Fruit fly (Drosophila melanogaster) whole organism, adult: ENCODE results near the gene CG42375.
A peak's percentile ranks its signal among the peaks of the same experiment; 100 is the strongest.

Source experiments
- CG11617 ChIP-seq: fragments of 200-800 bp; sonication (Bioruptor generic); optimal IDR thresholded peaks from 2 replicates; lab custom pipeline; 2017; ENCODE audit warnings: mild to moderate bottlenecking, missing biosample characterization, missing genetic modification reagents, missing genetic modification characterization
- CG12768 ChIP-seq: fragments of 200-800 bp; sonication (Bioruptor generic); optimal IDR thresholded peaks from 2 replicates; lab custom pipeline; 2017; ENCODE audit warnings: missing biosample characterization, missing genetic modification characterization, mild to moderate bottlenecking, moderate library complexity, missing genetic modification reagents
- CG14711 ChIP-seq: fragments of 200-800 bp; sonication (Bioruptor generic); optimal IDR thresholded peaks from 2 replicates; lab custom pipeline; 2018; ENCODE audit warnings: missing biosample characterization, mild to moderate bottlenecking, missing genetic modification characterization, moderate library complexity
- CG1620 ChIP-seq: fragments of 200-800 bp; sonication (Bioruptor generic); optimal IDR thresholded peaks from 2 replicates; lab custom pipeline; 2016; ENCODE audit warnings: missing biosample characterization, missing genetic modification characterization
- CG33017 ChIP-seq: fragments of 200-800 bp; sonication (Bioruptor generic); optimal IDR thresholded peaks from 2 replicates; lab custom pipeline; 2018; ENCODE audit warnings: missing biosample characterization, mild to moderate bottlenecking, missing genetic modification characterization, moderate library complexity
- CG5204 ChIP-seq: fragments of 200-800 bp; sonication (Bioruptor generic); optimal IDR thresholded peaks from 2 replicates; lab custom pipeline; 2016; ENCODE audit warnings: missing biosample characterization, missing genetic modification characterization
- CG7045 ChIP-seq: fragments of 200-800 bp; sonication (Bioruptor generic); optimal IDR thresholded peaks from 2 replicates; lab custom pipeline; 2017; ENCODE audit warnings: missing biosample characterization, mild to moderate bottlenecking, missing genetic modification characterization
- CG7101 ChIP-seq: fragments of 200-800 bp; sonication (Bioruptor generic); optimal IDR thresholded peaks from 2 replicates; lab custom pipeline; 2018; ENCODE audit warnings: missing biosample characterization, mild to moderate bottlenecking, missing genetic modification characterization, moderate library complexity
- Clk ChIP-seq: fragments of 200-800 bp; sonication (Bioruptor generic); optimal IDR thresholded peaks from 2 replicates; lab custom pipeline; 2017; ENCODE audit warnings: missing biosample characterization, missing genetic modification characterization
- Crg-1 ChIP-seq: fragments of 200-800 bp; sonication (Bioruptor generic); optimal IDR thresholded peaks from 2 replicates; lab custom pipeline; 2016; ENCODE audit warnings: missing biosample characterization, missing genetic modification characterization
- Hr96 ChIP-seq: fragments of 200-800 bp; sonication (Bioruptor generic); optimal IDR thresholded peaks from 2 replicates; lab custom pipeline; 2016; ENCODE audit warnings: missing biosample characterization, missing genetic modification characterization
- Mnt ChIP-seq: fragments of 200-800 bp; sonication (Bioruptor generic); optimal IDR thresholded peaks from 2 replicates; lab custom pipeline; 2016; ENCODE audit warnings: missing biosample characterization, mild to moderate bottlenecking, missing genetic modification characterization
- bab1 ChIP-seq: fragments of 200-800 bp; sonication (Bioruptor generic); optimal IDR thresholded peaks from 3 replicates; lab custom pipeline; 2019; ENCODE audit warnings: missing biosample characterization, mild to moderate bottlenecking, missing genetic modification characterization, moderate library complexity
- cic ChIP-seq: fragments of 200-800 bp; sonication (Bioruptor generic); optimal IDR thresholded peaks from 2 replicates; lab custom pipeline; 2017; ENCODE audit warnings: missing biosample characterization, mild to moderate bottlenecking, missing genetic modification characterization, moderate library complexity
- cnc ChIP-seq, 2 experiments: fragments of >200 bp; optimal IDR thresholded peaks; 2 replicates each; lab custom pipeline; 2017
- kay ChIP-seq: fragments of 200-800 bp; sonication (Bioruptor generic); peaks from one replicate; lab custom pipeline; 2016; ENCODE audit warnings: missing biosample characterization, missing genetic modification characterization, borderline replicate concordance
- ovo ChIP-seq: fragments of 200-800 bp; sonication (Bioruptor generic); optimal IDR thresholded peaks from 2 replicates; lab custom pipeline; 2016; ENCODE audit warnings: missing biosample characterization, missing genetic modification characterization
- pad ChIP-seq: fragments of 200-800 bp; sonication (Bioruptor generic); optimal IDR thresholded peaks from 3 replicates; lab custom pipeline; 2017; ENCODE audit warnings: missing biosample characterization, missing genetic modification characterization, mild to moderate bottlenecking, moderate library complexity, missing genetic modification reagents
- tj ChIP-seq: fragments of 200-800 bp; sonication (Bioruptor generic); optimal IDR thresholded peaks from 3 replicates; lab custom pipeline; 2017; ENCODE audit warnings: missing biosample characterization, mild to moderate bottlenecking, missing genetic modification characterization, moderate library complexity
- toe ChIP-seq: fragments of 200-800 bp; sonication (Bioruptor generic); optimal IDR thresholded peaks from 2 replicates; lab custom pipeline; 2016; ENCODE audit warnings: missing biosample characterization, missing genetic modification characterization

The CG42375 gene

DNA sequence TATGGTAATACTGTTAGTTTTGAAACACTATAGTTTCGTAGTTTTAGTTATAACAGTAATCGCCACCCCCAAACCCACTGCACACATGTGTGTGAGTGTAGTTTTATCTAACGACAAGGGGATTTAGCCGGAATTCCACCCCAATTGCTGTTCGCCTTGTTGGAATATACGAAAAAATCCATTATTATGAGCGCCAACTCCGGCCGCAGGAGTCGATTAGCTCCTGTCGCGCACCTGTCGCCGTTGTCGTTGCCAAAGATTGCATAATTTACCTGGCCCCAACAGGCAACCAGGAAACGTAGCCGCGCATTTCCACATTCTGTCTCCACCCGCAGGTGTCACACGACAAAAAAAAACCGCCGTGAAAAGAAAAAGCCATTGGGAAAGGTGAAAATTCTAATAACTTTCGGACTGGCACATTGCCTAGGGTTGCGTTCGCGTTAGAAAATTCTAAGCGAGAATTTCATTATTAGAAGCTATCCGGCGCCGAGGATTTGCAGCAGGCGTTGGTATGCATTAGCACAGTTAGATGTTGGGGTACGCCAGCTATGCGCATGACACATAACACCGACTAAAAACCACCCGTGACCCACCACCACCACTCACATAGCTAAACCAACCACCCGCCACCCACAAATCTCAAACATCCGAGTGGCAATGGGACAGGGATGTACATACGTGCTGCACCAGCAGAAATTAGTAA lies 23.9 kb downstream of the CG42375 start:
- no peak for TF ChIP-seq bab1 (GFP tag; lab: Kevin White, UChicago)
- TF ChIP-seq cnc (optimal IDR thresholded peaks at IDR 0.05; lab: Kevin White, UChicago): no peak
- TF ChIP-seq Hr96: no peak

DNA sequence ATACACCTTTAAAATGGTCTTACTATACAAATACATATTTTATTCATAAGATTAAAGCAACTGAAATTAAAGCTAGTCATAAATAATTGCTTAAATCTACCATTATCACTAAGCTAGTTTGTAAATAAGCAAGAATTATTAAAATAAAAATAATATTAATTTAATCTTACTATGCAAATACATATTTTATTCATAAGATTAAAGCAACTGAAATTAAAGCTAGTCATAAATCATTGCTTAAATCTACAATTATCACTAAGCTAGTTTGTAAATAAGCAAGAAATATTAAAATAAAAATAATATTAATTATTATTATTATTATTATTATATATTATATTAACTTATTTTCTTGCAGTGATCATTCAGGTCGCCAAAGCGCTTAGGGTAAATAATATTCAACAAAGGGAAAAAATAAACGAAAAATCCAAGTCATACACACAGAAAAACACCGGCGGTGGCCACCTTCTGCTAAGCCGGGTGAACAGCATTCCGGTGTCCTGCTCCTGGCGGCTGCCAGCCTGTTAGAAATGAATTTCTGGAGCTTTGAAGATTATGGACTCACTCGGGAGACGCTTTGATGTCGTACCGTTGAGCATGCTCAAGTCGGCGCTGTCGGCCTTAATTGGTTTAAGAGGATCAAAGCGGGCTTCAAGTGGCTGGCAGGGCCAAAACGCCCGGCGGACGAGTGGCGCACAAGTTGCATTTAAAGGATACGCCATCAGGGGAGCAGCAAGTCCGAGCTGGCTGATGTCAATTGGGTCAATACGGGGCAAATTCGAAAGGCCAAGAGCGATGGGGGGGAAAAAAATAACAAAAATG lies 24.7 kb downstream of the CG42375 start:
- TF ChIP-seq CG12768 (peak; percentile 22), CG33017 (tag; lab: Kevin White, UChicago) (peak; percentile 4), CG7045 (GFP tag; lab: Kevin White, UChicago) (peak; percentile 29), Mnt (GFP tag; lab: Kevin White, UChicago) (no peak), CG14711 (tag; lab: Kevin White, UChicago) (no peak), kay (no peak), pad (GFP tag; lab: Kevin White, UChicago) (no peak), cnc (optimal IDR thresholded peaks at IDR 0.05; lab: Kevin White, UChicago) (no peak)

- TF ChIP-seq kay (no peak), CG12768 (no peak), cic (no peak), CG11617 (GFP tag; lab: Kevin White, UChicago) (no peak), CG1620 (GFP tag; lab: Kevin White, UChicago) (no peak)
Observed at dm6 chr3R:13804971-13805603, 25.7 kb downstream of the CG42375 start.

DNA sequence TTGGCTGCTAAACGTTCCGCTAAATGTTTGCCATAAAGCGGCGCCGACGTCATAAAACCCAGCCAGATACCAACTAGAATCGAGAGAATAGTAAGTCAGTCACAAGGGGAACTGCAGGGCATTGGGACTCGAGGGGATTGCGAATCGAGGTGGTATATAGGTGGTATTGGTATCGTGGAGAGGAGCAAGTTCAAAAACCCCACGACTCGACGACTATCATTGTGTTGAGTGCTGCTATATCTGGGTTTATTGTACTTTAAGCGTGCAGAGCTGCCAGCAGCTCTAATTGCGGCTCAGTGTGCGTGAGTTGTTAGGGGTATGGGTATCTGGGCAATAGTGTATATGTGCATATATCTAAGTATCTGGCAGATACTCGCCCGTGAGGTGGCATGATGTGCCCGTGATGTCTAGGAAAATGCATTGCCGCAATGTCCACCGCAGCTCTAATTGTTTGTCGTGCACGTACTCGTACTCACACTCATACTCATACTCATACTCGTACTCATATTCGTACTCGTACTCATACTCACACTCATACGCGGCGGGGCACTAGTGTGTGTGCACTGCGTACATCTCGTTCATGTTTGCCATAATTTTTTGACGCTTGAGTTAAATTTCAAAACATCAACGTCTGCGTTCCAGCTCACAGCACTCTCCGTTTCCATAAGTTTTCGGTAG lies 26.7 kb downstream of the CG42375 start:
- TF ChIP-seq CG12768 (no peak), cnc (optimal IDR thresholded peaks at IDR 0.05; lab: Kevin White, UChicago) (no peak), Mnt (GFP tag; lab: Kevin White, UChicago) (no peak), Crg-1 (GFP tag; lab: Kevin White, UChicago) (no peak), bab1 (GFP tag; lab: Kevin White, UChicago) (no peak), tj (no peak), CG14711 (tag; lab: Kevin White, UChicago) (no peak), Hr96 (no peak), CG1620 (GFP tag; lab: Kevin White, UChicago) (no peak), CG5204 (GFP tag; lab: Kevin White, UChicago) (no peak), CG7045 (GFP tag; lab: Kevin White, UChicago) (no peak), pad (GFP tag; lab: Kevin White, UChicago) (no peak), cic (no peak)

dm6 chr3R:13806710-13807093 lies 27.3 kb downstream of the CG42375 start:
- TF ChIP-seq CG5204 (GFP tag; lab: Kevin White, UChicago) (no peak), CG7045 (GFP tag; lab: Kevin White, UChicago) (no peak), CG7101 (no peak), Clk (GFP tag; lab: Kevin White, UChicago) (no peak), cnc (optimal IDR thresholded peaks at IDR 0.05; lab: Kevin White, UChicago) (no peak)

dm6 chr3R:13807330-13807729 lies 27.9 kb downstream of the CG42375 start:
- no peak for TF ChIP-seq CG5204 (GFP tag; lab: Kevin White, UChicago)
- no peak for TF ChIP-seq CG1620 (GFP tag; lab: Kevin White, UChicago)
- TF ChIP-seq CG7101: no peak
- no peak for TF ChIP-seq Mnt (GFP tag; lab: Kevin White, UChicago)
- no peak for TF ChIP-seq CG7045 (GFP tag; lab: Kevin White, UChicago)
- TF ChIP-seq kay: no peak
- TF ChIP-seq toe (GFP tag; lab: Kevin White, UChicago): no peak
- no peak for TF ChIP-seq bab1 (GFP tag; lab: Kevin White, UChicago)
- TF ChIP-seq CG33017 (tag; lab: Kevin White, UChicago): no peak
- TF ChIP-seq Crg-1 (GFP tag; lab: Kevin White, UChicago): no peak
- no peak for TF ChIP-seq Clk (GFP tag; lab: Kevin White, UChicago)
- no peak for TF ChIP-seq tj
- no peak for TF ChIP-seq CG11617 (GFP tag; lab: Kevin White, UChicago)
- TF ChIP-seq ovo (GFP tag; lab: Kevin White, UChicago): no peak
